Worm (Caenorhabditis elegans) whole organism, L2 larva: ENCODE data around the gene sri-4.

Experiments used
- C34F6.9 ChIP-seq: fragments of 150-350 bp; optimal IDR thresholded peaks from 2 replicates; lab custom pipeline; 2014; ENCODE audit warnings: missing biosample characterization, missing genetic modification characterization
- R02D3.7 ChIP-seq: fragments of 150-350 bp; optimal IDR thresholded peaks from 2 replicates; lab custom pipeline; 2014; ENCODE audit warnings: missing biosample characterization, missing genetic modification characterization
- aly-2 ChIP-seq: fragments of 150-350 bp; optimal IDR thresholded peaks from 2 replicates; lab custom pipeline; 2014; ENCODE audit warnings: missing biosample characterization, missing genetic modification characterization
- ama-1 ChIP-seq: fragments of 150-350 bp; optimal IDR thresholded peaks from 2 replicates; lab custom pipeline; 2018; ENCODE audit warnings: inconsistent platforms
- blmp-1 ChIP-seq: sonication (generic microtip); optimal IDR thresholded peaks from 2 replicates; lab custom pipeline; 2017; ENCODE audit warnings: missing genetic modification characterization, mild to moderate bottlenecking, missing compliant biosample characterization, antibody characterized with exemption, moderate library complexity; ENCODE audit not compliant: insufficient read depth
- ceh-16 ChIP-seq: fragments of 150-350 bp; optimal IDR thresholded peaks from 2 replicates; lab custom pipeline; 2014; ENCODE audit warnings: missing biosample characterization, missing genetic modification characterization
- fos-1 ChIP-seq: fragments of 150-350 bp; optimal IDR thresholded peaks from 2 replicates; lab custom pipeline; 2014; ENCODE audit warnings: missing biosample characterization, missing genetic modification characterization
- lin-11 ChIP-seq: fragments of 150-350 bp; sonication (generic microtip); optimal IDR thresholded peaks from 2 replicates; lab custom pipeline; 2014; ENCODE audit warnings: missing biosample characterization, missing genetic modification characterization, inconsistent platforms, mixed read lengths
- lin-13 ChIP-seq: fragments of 150-350 bp; optimal IDR thresholded peaks from 2 replicates; lab custom pipeline; 2014; ENCODE audit warnings: missing biosample characterization, missing genetic modification reagents, missing genetic modification characterization
- lin-39 ChIP-seq: fragments of 150-350 bp; optimal IDR thresholded peaks from 2 replicates; lab custom pipeline; 2014; ENCODE audit warnings: missing biosample characterization, missing genetic modification reagents, missing genetic modification characterization
- lsy-2 ChIP-seq, 2 experiments: fragments of 150-350 bp in 1 of 2; sonication (generic microtip) in 1 of 2; optimal IDR thresholded peaks; 2 replicates each; lab custom pipeline; 2014 to 2017; ENCODE audit warnings: missing biosample characterization in 2 of 2, missing genetic modification characterization in 2 of 2
- mbf-1 ChIP-seq: sonication (generic microtip); optimal IDR thresholded peaks from 2 replicates; lab custom pipeline; 2017; ENCODE audit warnings: missing biosample characterization, missing genetic modification characterization
- mdl-1 ChIP-seq, 2 experiments: fragments of 150-350 bp in 1 of 2; sonication (generic microtip) in 1 of 2; optimal IDR thresholded peaks; 2 replicates each; lab custom pipeline; 2017; ENCODE audit warnings: missing biosample characterization in 2 of 2, missing genetic modification characterization in 2 of 2
- nhr-10 ChIP-seq: sonication (generic microtip); optimal IDR thresholded peaks from 2 replicates; lab custom pipeline; 2017; ENCODE audit warnings: missing biosample characterization, missing genetic modification characterization
- nhr-11 ChIP-seq: fragments of 150-350 bp; optimal IDR thresholded peaks from 2 replicates; lab custom pipeline; 2014; ENCODE audit warnings: missing biosample characterization, missing genetic modification characterization
- nhr-129 ChIP-seq: fragments of 150-350 bp; optimal IDR thresholded peaks from 2 replicates; lab custom pipeline; 2014; ENCODE audit warnings: missing biosample characterization, missing genetic modification characterization
- nhr-23 ChIP-seq: fragments of 150-350 bp; optimal IDR thresholded peaks from 2 replicates; lab custom pipeline; 2014; ENCODE audit warnings: missing biosample characterization, missing genetic modification reagents, missing genetic modification characterization
- nhr-237 ChIP-seq: fragments of 150-350 bp; optimal IDR thresholded peaks from 2 replicates; lab custom pipeline; 2014; ENCODE audit warnings: missing biosample characterization, missing genetic modification characterization
- nhr-25 ChIP-seq: fragments of 150-350 bp; sonication (generic microtip); optimal IDR thresholded peaks from 3 replicates; lab custom pipeline; 2014; ENCODE audit warnings: missing biosample characterization, missing genetic modification characterization
- nhr-6 ChIP-seq: fragments of 150-350 bp; optimal IDR thresholded peaks from 2 replicates; lab custom pipeline; 2014; ENCODE audit warnings: missing biosample characterization, missing genetic modification characterization
- nhr-77 ChIP-seq: fragments of 150-350 bp; optimal IDR thresholded peaks from 2 replicates; lab custom pipeline; 2014; ENCODE audit warnings: missing biosample characterization, missing genetic modification characterization
- peb-1 ChIP-seq: fragments of 150-350 bp; optimal IDR thresholded peaks from 2 replicates; lab custom pipeline; 2014; ENCODE audit warnings: missing biosample characterization, missing genetic modification characterization
- sem-4 ChIP-seq: fragments of 150-350 bp; optimal IDR thresholded peaks from 2 replicates; lab custom pipeline; 2014; ENCODE audit warnings: missing biosample characterization, missing genetic modification reagents, missing genetic modification characterization
- skn-1 ChIP-seq: sonication (generic microtip); optimal IDR thresholded peaks from 2 replicates; lab custom pipeline; 2017; ENCODE audit warnings: missing biosample characterization, missing genetic modification characterization
- sma-3 ChIP-seq: sonication (generic microtip); optimal IDR thresholded peaks from 2 replicates; lab custom pipeline; 2016; ENCODE audit warnings: missing genetic modification reagents, missing genetic modification characterization, missing compliant biosample characterization
- sma-9 ChIP-seq, 2 experiments: fragments of 150-350 bp in 1 of 2; sonication (generic microtip) in 1 of 2; optimal IDR thresholded peaks; 2 replicates each; lab custom pipeline; 2014 to 2016; ENCODE audit warnings: missing genetic modification characterization in 2 of 2, mild to moderate bottlenecking in 1 of 2, missing biosample characterization in 1 of 2, missing compliant biosample characterization in 1 of 2, missing genetic modification reagents in 1 of 2, moderate library complexity in 1 of 2
- snpc-4 ChIP-seq: fragments of 150-350 bp; optimal IDR thresholded peaks from 2 replicates; lab custom pipeline; 2014; ENCODE audit warnings: missing biosample characterization, missing genetic modification characterization
- unc-55 ChIP-seq: fragments of 150-350 bp; sonication (generic microtip); optimal IDR thresholded peaks from 3 replicates; lab custom pipeline; 2014; ENCODE audit warnings: missing biosample characterization, missing genetic modification reagents, missing genetic modification characterization
- zag-1 ChIP-seq: fragments of 150-350 bp; optimal IDR thresholded peaks from 2 replicates; lab custom pipeline; 2014; ENCODE audit warnings: missing biosample characterization, missing genetic modification characterization
- ztf-1 ChIP-seq: fragments of 200-800 bp; sonication (Bioruptor generic); conservative IDR thresholded peaks from 2 replicates; pipeline ENCODE4 v1.3.6; 2022; ENCODE audit warnings: missing genetic modification characterization, missing compliant biosample characterization
- ztf-4 ChIP-seq: fragments of 150-350 bp; optimal IDR thresholded peaks from 2 replicates; lab custom pipeline; 2014; ENCODE audit warnings: missing biosample characterization, missing genetic modification characterization

sri-4 gene

ce11 chrV:748044-748443 is at the start of gene sri-4:
Gene sri-4, plus strand, starts transcription at chrV:748344.
- TF ChIP-seq ama-1 (no peak), nhr-237 (tag; lab: Kevin White, UChicago) (no peak)

- TF ChIP-seq nhr-129 (tag; lab: Kevin White, UChicago) (no peak), snpc-4 (tag; lab: Kevin White, UChicago) (no peak), sma-3 (GFP tag; lab: Kevin White, UChicago) (no peak), nhr-25 (tag; lab: Kevin White, UChicago) (no peak), nhr-77 (no peak), nhr-6 (no peak)
- TF ChIP-seq, all 48 proteins: peak for 0
Observed at ce11 chrV:699051-699450, 49.1 kb upstream of the sri-4 start.

- TF ChIP-seq R02D3.7 (tag; lab: Kevin White, UChicago) (no peak), blmp-1 (tag; lab: Kevin White, UChicago) (no peak)
Observed at ce11 chrV:699489-700129, 48.5 kb upstream of the sri-4 start, which contains the start of the genes ugt-29 and srx-5. Gene ugt-29, minus strand, starts transcription at chrV:699589. Gene srx-5, plus strand, starts transcription at chrV:700079.

- TF ChIP-seq lsy-2 (tag; optimal IDR thresholded peaks at IDR 0.05; lab: Kevin White, UChicago) (no peak), nhr-23 (tag; lab: Kevin White, UChicago) (no peak), lin-11 (tag; lab: Kevin White, UChicago) (no peak), nhr-129 (tag; lab: Kevin White, UChicago) (no peak), sma-9 (GFP tag; optimal IDR thresholded peaks at IDR 0.05; lab: Kevin White, UChicago) (no peak), sma-9 (tag; optimal IDR thresholded peaks at IDR 0.05; lab: Kevin White, UChicago) (no peak), ztf-1 (GFP tag; lab: Robert Waterston, UW) (no peak), ztf-4 (tag; lab: Kevin White, UChicago) (no peak), fos-1 (tag; lab: Kevin White, UChicago) (no peak), C34F6.9 (tag; lab: Kevin White, UChicago) (no peak), nhr-11 (no peak), sem-4 (tag; lab: Kevin White, UChicago) (no peak), mdl-1 (tag; optimal IDR thresholded peaks at IDR 0.05; lab: Kevin White, UChicago) (no peak), ceh-16 (no peak), zag-1 (no peak), nhr-77 (no peak), lin-39 (tag; lab: Kevin White, UChicago) (no peak), lin-13 (no peak), skn-1 (tag; lab: Kevin White, UChicago) (no peak)
Observed at ce11 chrV:702260-702659, 45.9 kb upstream of the sri-4 start, which contains the start of gene srbc-37. Gene srbc-37, plus strand, starts transcription at chrV:702560.

- no peak for TF ChIP-seq nhr-10 (tag; lab: Kevin White, UChicago)
- TF ChIP-seq unc-55 (GFP tag; lab: Kevin White, UChicago), result no peak
- no peak for TF ChIP-seq peb-1
- TF ChIP-seq skn-1 (tag; lab: Kevin White, UChicago), result no peak
- no peak for TF ChIP-seq aly-2
Observed at ce11 chrV:706918-707317, 41.2 kb upstream of the sri-4 start, which contains the start of gene srbc-38. Gene srbc-38, plus strand, starts transcription at chrV:707218.

ce11 chrV:708808-709207 is 39.3 kb upstream of the sri-4 start, which contains the start of gene srbc-39:
Gene srbc-39, plus strand, starts transcription at chrV:709108.
- TF ChIP-seq sem-4 (tag; lab: Kevin White, UChicago) (no peak), ama-1 (no peak), blmp-1 (tag; lab: Kevin White, UChicago) (no peak), mbf-1 (tag; lab: Kevin White, UChicago) (no peak), sma-3 (GFP tag; lab: Kevin White, UChicago) (no peak), nhr-25 (tag; lab: Kevin White, UChicago) (no peak), lin-11 (tag; lab: Kevin White, UChicago) (no peak), sma-9 (GFP tag; optimal IDR thresholded peaks at IDR 0.05; lab: Kevin White, UChicago) (no peak), sma-9 (tag; optimal IDR thresholded peaks at IDR 0.05; lab: Kevin White, UChicago) (no peak), lin-13 (no peak)
